Fruit fly (Drosophila melanogaster) whole organism, adult: ENCODE results near the gene CG17329.

Experiments used
- CG11617 ChIP-seq: fragments of 200-800 bp; sonication (Bioruptor generic); optimal IDR thresholded peaks from 2 replicates; lab custom pipeline; 2017; ENCODE audit warnings: mild to moderate bottlenecking, missing biosample characterization, missing genetic modification reagents, missing genetic modification characterization
- CG12768 ChIP-seq: fragments of 200-800 bp; sonication (Bioruptor generic); optimal IDR thresholded peaks from 2 replicates; lab custom pipeline; 2017; ENCODE audit warnings: missing biosample characterization, missing genetic modification characterization, mild to moderate bottlenecking, moderate library complexity, missing genetic modification reagents
- CG14711 ChIP-seq: fragments of 200-800 bp; sonication (Bioruptor generic); optimal IDR thresholded peaks from 2 replicates; lab custom pipeline; 2018; ENCODE audit warnings: missing biosample characterization, mild to moderate bottlenecking, missing genetic modification characterization, moderate library complexity
- CG1620 ChIP-seq: fragments of 200-800 bp; sonication (Bioruptor generic); optimal IDR thresholded peaks from 2 replicates; lab custom pipeline; 2016; ENCODE audit warnings: missing biosample characterization, missing genetic modification characterization
- CG33017 ChIP-seq: fragments of 200-800 bp; sonication (Bioruptor generic); optimal IDR thresholded peaks from 2 replicates; lab custom pipeline; 2018; ENCODE audit warnings: missing biosample characterization, mild to moderate bottlenecking, missing genetic modification characterization, moderate library complexity
- CG5204 ChIP-seq: fragments of 200-800 bp; sonication (Bioruptor generic); optimal IDR thresholded peaks from 2 replicates; lab custom pipeline; 2016; ENCODE audit warnings: missing biosample characterization, missing genetic modification characterization
- CG7045 ChIP-seq: fragments of 200-800 bp; sonication (Bioruptor generic); optimal IDR thresholded peaks from 2 replicates; lab custom pipeline; 2017; ENCODE audit warnings: missing biosample characterization, mild to moderate bottlenecking, missing genetic modification characterization
- CG7101 ChIP-seq: fragments of 200-800 bp; sonication (Bioruptor generic); optimal IDR thresholded peaks from 2 replicates; lab custom pipeline; 2018; ENCODE audit warnings: missing biosample characterization, mild to moderate bottlenecking, missing genetic modification characterization, moderate library complexity
- Clk ChIP-seq: fragments of 200-800 bp; sonication (Bioruptor generic); optimal IDR thresholded peaks from 2 replicates; lab custom pipeline; 2017; ENCODE audit warnings: missing biosample characterization, missing genetic modification characterization
- Crg-1 ChIP-seq: fragments of 200-800 bp; sonication (Bioruptor generic); optimal IDR thresholded peaks from 2 replicates; lab custom pipeline; 2016; ENCODE audit warnings: missing biosample characterization, missing genetic modification characterization
- Hr96 ChIP-seq: fragments of 200-800 bp; sonication (Bioruptor generic); optimal IDR thresholded peaks from 2 replicates; lab custom pipeline; 2016; ENCODE audit warnings: missing biosample characterization, missing genetic modification characterization
- Mnt ChIP-seq: fragments of 200-800 bp; sonication (Bioruptor generic); optimal IDR thresholded peaks from 2 replicates; lab custom pipeline; 2016; ENCODE audit warnings: missing biosample characterization, mild to moderate bottlenecking, missing genetic modification characterization
- bab1 ChIP-seq: fragments of 200-800 bp; sonication (Bioruptor generic); optimal IDR thresholded peaks from 3 replicates; lab custom pipeline; 2019; ENCODE audit warnings: missing biosample characterization, mild to moderate bottlenecking, missing genetic modification characterization, moderate library complexity
- cic ChIP-seq: fragments of 200-800 bp; sonication (Bioruptor generic); optimal IDR thresholded peaks from 2 replicates; lab custom pipeline; 2017; ENCODE audit warnings: missing biosample characterization, mild to moderate bottlenecking, missing genetic modification characterization, moderate library complexity
- cnc ChIP-seq, 2 experiments: fragments of >200 bp; optimal IDR thresholded peaks; 2 replicates each; lab custom pipeline; 2017
- kay ChIP-seq: fragments of 200-800 bp; sonication (Bioruptor generic); peaks from one replicate; lab custom pipeline; 2016; ENCODE audit warnings: missing biosample characterization, missing genetic modification characterization, borderline replicate concordance
- ovo ChIP-seq: fragments of 200-800 bp; sonication (Bioruptor generic); optimal IDR thresholded peaks from 2 replicates; lab custom pipeline; 2016; ENCODE audit warnings: missing biosample characterization, missing genetic modification characterization
- pad ChIP-seq: fragments of 200-800 bp; sonication (Bioruptor generic); optimal IDR thresholded peaks from 3 replicates; lab custom pipeline; 2017; ENCODE audit warnings: missing biosample characterization, missing genetic modification characterization, mild to moderate bottlenecking, moderate library complexity, missing genetic modification reagents
- tj ChIP-seq: fragments of 200-800 bp; sonication (Bioruptor generic); optimal IDR thresholded peaks from 3 replicates; lab custom pipeline; 2017; ENCODE audit warnings: missing biosample characterization, mild to moderate bottlenecking, missing genetic modification characterization, moderate library complexity
- toe ChIP-seq: fragments of 200-800 bp; sonication (Bioruptor generic); optimal IDR thresholded peaks from 2 replicates; lab custom pipeline; 2016; ENCODE audit warnings: missing biosample characterization, missing genetic modification characterization

Gene CG17329

DNA sequence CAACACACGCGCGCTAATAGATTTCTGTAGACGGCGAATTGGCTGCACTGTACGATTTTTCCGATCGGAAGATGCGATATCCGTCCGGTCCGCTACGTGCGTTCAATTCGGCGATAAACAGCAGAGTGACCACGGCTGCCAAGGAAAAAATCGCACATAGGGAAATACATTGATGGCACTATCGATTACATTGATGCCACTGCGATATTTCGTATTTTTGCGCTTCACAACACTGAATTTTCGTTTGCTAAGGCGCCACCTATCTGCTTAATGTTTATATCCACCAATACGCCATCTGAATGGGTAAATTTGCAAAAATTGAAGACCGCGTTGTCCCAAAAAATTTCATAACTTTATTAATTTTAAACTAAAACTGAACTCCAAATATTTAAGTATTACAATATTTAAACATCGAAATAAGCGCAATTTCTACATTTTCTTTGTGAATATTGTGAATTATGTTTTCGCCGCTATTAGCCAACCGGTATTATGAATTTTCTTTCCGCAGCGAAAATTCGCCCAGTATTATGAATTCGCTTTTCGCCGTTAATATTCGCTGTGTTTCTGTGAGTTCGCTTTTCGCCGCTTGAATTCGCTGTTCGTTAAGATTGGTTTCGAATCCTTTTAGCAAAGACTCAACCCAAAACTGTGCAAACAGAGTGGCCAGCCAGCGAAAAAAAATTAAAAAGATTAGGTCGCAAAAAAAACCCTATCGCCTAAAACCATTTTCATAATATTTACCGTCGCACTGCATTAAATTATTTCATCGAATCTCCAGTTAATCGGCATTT lies 3.3 kb upstream of the CG17329 start, which contains the start of the genes crp and pkaap:
Gene crp, minus strand, starts transcription at position 129 of the 791 bp plus-strand sequence.
Gene pkaap, plus strand, starts transcription at position 689 of the 791 bp plus-strand sequence.
- peak; percentile 91 for TF ChIP-seq Mnt (GFP tag; lab: Kevin White, UChicago)
- TF ChIP-seq CG33017 (tag; lab: Kevin White, UChicago) = peak; percentile 40
- peak; percentile 94 for TF ChIP-seq Crg-1 (GFP tag; lab: Kevin White, UChicago)
- peak; percentile 60 for TF ChIP-seq tj (GFP tag; lab: Kevin White, UChicago)
- TF ChIP-seq CG7101 (tag; lab: Kevin White, UChicago) = peak; percentile 73
- peak; percentile 58 for TF ChIP-seq CG11617
- peak; percentile 93 for TF ChIP-seq ovo
- TF ChIP-seq Hr96 (GFP tag; lab: Kevin White, UChicago) = peak; percentile 91
- peak; percentile 77 for TF ChIP-seq CG12768 (GFP tag; lab: Kevin White, UChicago)
- TF ChIP-seq CG1620 (GFP tag; lab: Kevin White, UChicago) = peak; percentile 96
- peak; percentile 64 for TF ChIP-seq bab1 (GFP tag; lab: Kevin White, UChicago)
- peak; percentile 69 for TF ChIP-seq CG14711
- TF ChIP-seq cnc (optimal IDR thresholded peaks at IDR 0.05; lab: Kevin White, UChicago) = no peak
- peak; percentile 73 for TF ChIP-seq pad (GFP tag; lab: Kevin White, UChicago)
- TF ChIP-seq Clk (GFP tag; lab: Kevin White, UChicago) = peak; percentile 63
- TF ChIP-seq kay = peak; percentile 97
- peak; percentile 92 for TF ChIP-seq toe (GFP tag; lab: Kevin White, UChicago)
- peak; percentile 67 for TF ChIP-seq CG7045 (GFP tag; lab: Kevin White, UChicago)
- TF ChIP-seq cic = peak; percentile 82
- no peak for TF ChIP-seq CG5204 (GFP tag; lab: Kevin White, UChicago)

DNA sequence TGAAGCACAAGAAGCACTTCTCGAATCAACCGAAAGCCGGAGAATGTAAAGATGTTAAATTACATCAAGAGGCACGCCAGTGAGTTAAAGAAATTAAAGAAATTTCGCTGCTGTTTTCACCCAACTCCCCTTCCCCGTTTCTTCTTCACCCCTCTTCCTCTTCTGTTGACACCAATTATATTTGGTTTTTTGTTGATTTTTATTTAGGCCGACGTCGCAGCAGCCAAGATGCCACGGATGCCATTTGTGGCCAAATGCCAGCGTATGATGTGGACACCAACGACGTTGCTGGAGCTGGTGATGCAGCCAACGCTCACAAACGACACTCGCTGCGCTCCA lies 2.7 kb upstream of the CG17329 start:
- no peak for TF ChIP-seq CG7045 (GFP tag; lab: Kevin White, UChicago)
- no peak for TF ChIP-seq CG7101 (tag; lab: Kevin White, UChicago)
- no peak for TF ChIP-seq cnc (optimal IDR thresholded peaks at IDR 0.05; lab: Kevin White, UChicago)
- no peak for TF ChIP-seq Clk (GFP tag; lab: Kevin White, UChicago)
- TF ChIP-seq Crg-1 (GFP tag; lab: Kevin White, UChicago) = no peak
- TF ChIP-seq toe (GFP tag; lab: Kevin White, UChicago) = no peak
- TF ChIP-seq Hr96 (GFP tag; lab: Kevin White, UChicago) = no peak
- TF ChIP-seq CG14711 = no peak

DNA sequence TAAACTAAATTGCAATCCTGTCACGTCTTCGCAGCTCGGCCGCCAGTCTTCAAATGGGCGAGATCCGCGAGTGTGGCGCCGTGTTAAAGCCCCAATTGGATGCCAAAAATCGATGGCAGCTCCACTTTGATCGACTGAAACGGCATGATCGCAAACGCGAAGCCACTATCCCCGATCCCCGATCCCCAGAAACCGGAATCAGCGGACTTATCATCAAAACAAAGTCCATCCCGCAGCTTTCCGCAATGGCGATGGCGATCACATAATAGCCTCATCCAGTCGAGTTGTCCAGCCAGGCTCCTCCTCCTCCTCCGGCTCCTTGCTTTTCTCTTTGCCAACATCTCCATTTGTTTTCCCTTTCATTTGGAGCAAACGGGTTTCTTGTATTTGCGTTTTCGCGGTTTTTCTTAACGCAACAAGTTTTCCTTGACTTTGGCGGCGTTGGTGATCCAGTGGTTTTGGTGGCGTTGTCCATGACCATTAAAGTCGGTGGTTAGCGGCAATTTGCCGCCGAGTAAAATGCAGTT lies 2.0 kb downstream of the CG17329 start, which contains the start of gene CG13258:
Gene CG13258, minus strand, starts transcription at position 51 of the 527 bp plus-strand sequence.
- no peak for TF ChIP-seq Mnt (GFP tag; lab: Kevin White, UChicago)
- no peak for TF ChIP-seq CG5204 (GFP tag; lab: Kevin White, UChicago)
- no peak for TF ChIP-seq CG11617
- TF ChIP-seq toe (GFP tag; lab: Kevin White, UChicago) = no peak
- TF ChIP-seq kay = no peak
- no peak for TF ChIP-seq CG14711
- no peak for TF ChIP-seq ovo
- no peak for TF ChIP-seq Clk (GFP tag; lab: Kevin White, UChicago)
- TF ChIP-seq tj (GFP tag; lab: Kevin White, UChicago) = no peak
- TF ChIP-seq CG7045 (GFP tag; lab: Kevin White, UChicago) = no peak
- TF ChIP-seq CG1620 (GFP tag; lab: Kevin White, UChicago) = no peak
- TF ChIP-seq cic = no peak
- TF ChIP-seq bab1 (GFP tag; lab: Kevin White, UChicago) = no peak
- no peak for TF ChIP-seq cnc (optimal IDR thresholded peaks at IDR 0.05; lab: Kevin White, UChicago)
- no peak for TF ChIP-seq CG33017 (tag; lab: Kevin White, UChicago)
- no peak for TF ChIP-seq CG7101 (tag; lab: Kevin White, UChicago)
- no peak for TF ChIP-seq CG12768 (GFP tag; lab: Kevin White, UChicago)

DNA sequence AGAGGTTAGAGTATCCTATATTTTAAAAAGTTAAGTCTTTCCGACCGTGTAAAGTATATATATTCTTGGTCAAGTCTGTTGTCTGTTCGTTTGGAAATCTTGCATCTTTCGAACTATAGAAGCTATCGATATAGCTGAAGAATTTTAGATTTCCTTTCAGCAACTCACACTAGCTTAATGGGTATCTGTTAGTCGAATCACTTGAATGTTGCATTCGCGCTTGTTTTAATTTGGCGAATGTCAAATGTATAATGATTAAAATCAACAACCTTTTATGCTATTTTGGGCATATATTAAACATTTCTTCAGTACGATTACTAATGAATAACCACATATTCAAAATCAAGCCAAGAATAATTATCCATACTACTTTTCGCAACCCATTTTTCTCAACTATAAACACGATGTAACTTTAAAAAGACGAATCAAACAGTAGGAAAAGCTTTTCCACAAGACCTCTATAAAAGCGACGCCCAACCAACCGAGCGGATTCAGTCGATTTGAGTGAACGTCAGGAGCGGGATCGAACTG lies 2.7 kb downstream of the CG17329 start, which contains the start of gene Cyp303a1:
Gene Cyp303a1, plus strand, starts transcription at position 481 of the 531 bp plus-strand sequence.
- TF ChIP-seq CG5204 (GFP tag; lab: Kevin White, UChicago) (no peak), cnc (optimal IDR thresholded peaks at IDR 0.05; lab: Kevin White, UChicago) (no peak), CG1620 (GFP tag; lab: Kevin White, UChicago) (no peak), CG12768 (GFP tag; lab: Kevin White, UChicago) (no peak), CG14711 (no peak)

DNA sequence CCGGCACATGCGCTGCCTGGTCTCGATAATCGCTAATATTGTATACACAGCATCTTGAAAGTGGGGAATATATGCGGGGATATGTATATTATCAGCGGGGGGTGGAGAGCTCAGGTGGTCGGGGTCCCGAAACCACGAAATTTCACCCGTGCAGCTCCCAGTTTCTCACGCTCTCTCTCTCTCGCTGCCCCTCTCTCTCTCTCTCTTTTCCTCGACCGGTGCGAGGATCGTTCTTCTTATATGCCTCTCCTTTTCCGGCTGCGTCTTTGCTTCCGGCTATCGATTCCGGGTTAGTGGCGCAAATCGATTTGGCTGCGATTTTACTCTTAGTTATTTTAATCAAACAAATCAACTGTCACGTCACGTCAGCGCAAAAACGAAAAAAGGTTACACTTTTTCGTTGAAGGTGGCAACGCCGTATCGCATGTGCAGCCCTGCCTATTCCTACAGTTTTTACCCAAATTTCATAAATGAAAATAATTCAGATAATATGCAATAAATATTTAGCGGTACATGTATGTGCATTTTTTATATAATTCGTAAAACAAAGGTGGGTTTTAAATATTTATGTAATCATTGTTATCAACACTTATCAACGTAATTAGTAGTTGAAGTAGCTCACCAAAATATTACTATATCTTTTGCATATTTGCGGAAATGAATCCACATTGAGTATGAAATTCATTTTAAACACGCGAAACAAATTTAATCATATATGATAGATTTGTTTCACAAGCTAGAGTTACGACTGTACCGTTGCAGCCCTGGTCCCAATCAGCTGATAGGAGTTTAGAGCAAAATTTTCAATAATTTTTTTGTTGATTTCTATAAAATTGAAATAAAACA lies 8.6 kb downstream of the CG17329 start, which contains the start of the genes heix and CG17328:
Gene heix, minus strand, starts transcription at position 393 of the 846 bp plus-strand sequence.
Gene CG17328, plus strand, starts transcription at position 478 of the 846 bp plus-strand sequence.
- TF ChIP-seq Mnt (GFP tag; lab: Kevin White, UChicago) = peak; percentile 57
- no peak for TF ChIP-seq cnc (optimal IDR thresholded peaks at IDR 0.05; lab: Kevin White, UChicago)
- TF ChIP-seq toe (GFP tag; lab: Kevin White, UChicago) = no peak
- peak; percentile 81 for TF ChIP-seq bab1 (GFP tag; lab: Kevin White, UChicago)
- TF ChIP-seq CG7101 (tag; lab: Kevin White, UChicago) = peak; percentile 71
- peak; percentile 1 for TF ChIP-seq ovo
- TF ChIP-seq CG14711 = peak; percentile 48
- TF ChIP-seq Clk (GFP tag; lab: Kevin White, UChicago) = peak; percentile 44
- TF ChIP-seq CG11617 = peak; percentile 78
- peak; percentile 27 for TF ChIP-seq cic
- peak; percentile 68 for TF ChIP-seq tj (GFP tag; lab: Kevin White, UChicago)
- no peak for TF ChIP-seq Hr96 (GFP tag; lab: Kevin White, UChicago)
- peak; percentile 71 for TF ChIP-seq CG7045 (GFP tag; lab: Kevin White, UChicago)
- peak; percentile 61 for TF ChIP-seq CG12768 (GFP tag; lab: Kevin White, UChicago)
- TF ChIP-seq pad (GFP tag; lab: Kevin White, UChicago) = peak; percentile 34
- peak; percentile 51 for TF ChIP-seq CG33017 (tag; lab: Kevin White, UChicago)
- TF ChIP-seq CG1620 (GFP tag; lab: Kevin White, UChicago) = peak; percentile 40
- TF ChIP-seq CG5204 (GFP tag; lab: Kevin White, UChicago) = no peak
- TF ChIP-seq Crg-1 (GFP tag; lab: Kevin White, UChicago) = peak; percentile 68
- peak; percentile 91 for TF ChIP-seq kay
